Fruit fly (Drosophila melanogaster) whole organism, prepupa: Measurements from ENCODE around the gene CG17258.

Source experiments
- CG10631 ChIP-seq: fragments of 200-800 bp; sonication (Bioruptor generic); optimal IDR thresholded peaks from 2 replicates; lab custom pipeline; 2016; ENCODE audit warnings: missing biosample characterization, missing genetic modification characterization
- CG10669 ChIP-seq: fragments of 200-800 bp; sonication (Bioruptor generic); optimal IDR thresholded peaks from 3 replicates; lab custom pipeline; 2018; ENCODE audit warnings: missing biosample characterization, mild to moderate bottlenecking, missing genetic modification characterization, moderate library complexity
- CG11294 ChIP-seq: fragments of 200-800 bp; sonication (Bioruptor generic); IDR thresholded peaks from 2 replicates; pipeline ENCODE4 v1.3.6; 2022; ENCODE audit warnings: missing biosample characterization, missing genetic modification characterization
- CG11762 ChIP-seq: fragments of 200-800 bp; sonication (Bioruptor generic); optimal IDR thresholded peaks from 3 replicates; lab custom pipeline; 2016; ENCODE audit warnings: missing biosample characterization, missing genetic modification characterization; ENCODE audit not compliant: insufficient read depth
- CG11902 ChIP-seq: fragments of 200-800 bp; sonication (Bioruptor generic); optimal IDR thresholded peaks from 3 replicates; lab custom pipeline; 2016; ENCODE audit warnings: missing biosample characterization, missing genetic modification characterization
- CG15336 ChIP-seq: fragments of 200-800 bp; sonication (Bioruptor generic); IDR thresholded peaks from 2 replicates; pipeline ENCODE4 v1.3.6; 2022; ENCODE audit warnings: missing biosample characterization, missing genetic modification characterization
- CG1621 ChIP-seq: fragments of 200-800 bp; sonication (Bioruptor generic); optimal IDR thresholded peaks from 3 replicates; lab custom pipeline; 2018; ENCODE audit warnings: missing biosample characterization, mild to moderate bottlenecking, missing genetic modification characterization
- CG16779 ChIP-seq: fragments of 200-800 bp; sonication (Bioruptor generic); optimal IDR thresholded peaks from 3 replicates; lab custom pipeline; 2017; ENCODE audit warnings: missing biosample characterization, mild to moderate bottlenecking, missing genetic modification characterization
- CG3032 ChIP-seq: fragments of 200-800 bp; optimal IDR thresholded peaks from 2 replicates; lab custom pipeline; 2019; ENCODE audit warnings: missing biosample characterization, mild to moderate bottlenecking, missing genetic modification characterization, moderate library complexity
- CG31627 ChIP-seq: fragments of 200-800 bp; sonication (Bioruptor generic); optimal IDR thresholded peaks from 3 replicates; lab custom pipeline; 2016; ENCODE audit warnings: missing biosample characterization, missing genetic modification characterization
- CG32006 ChIP-seq: fragments of 200-800 bp; sonication (Bioruptor generic); optimal IDR thresholded peaks from 3 replicates; lab custom pipeline; 2017; ENCODE audit warnings: missing biosample characterization, mild to moderate bottlenecking, missing genetic modification characterization
- CG34406 ChIP-seq: fragments of 200-800 bp; sonication (Bioruptor generic); optimal IDR thresholded peaks from 3 replicates; lab custom pipeline; 2016; ENCODE audit warnings: missing biosample characterization, missing genetic modification characterization
- CG3919 ChIP-seq: fragments of 200-800 bp; sonication (Bioruptor generic); optimal IDR thresholded peaks from 3 replicates; lab custom pipeline; 2016; ENCODE audit warnings: missing biosample characterization, missing genetic modification characterization
- CG4318 ChIP-seq: fragments of 200-800 bp; sonication (Bioruptor generic); optimal IDR thresholded peaks from 3 replicates; lab custom pipeline; 2017; ENCODE audit warnings: missing biosample characterization, mild to moderate bottlenecking, missing genetic modification characterization
- CG6163 ChIP-seq: fragments of 200-800 bp; sonication (Bioruptor generic); IDR thresholded peaks from 3 replicates; pipeline ENCODE4 v1.3.6; 2022; ENCODE audit warnings: missing biosample characterization, missing genetic modification characterization
- CG6276 ChIP-seq: fragments of 200-800 bp; sonication (Bioruptor generic); optimal IDR thresholded peaks from 2 replicates; lab custom pipeline; 2017; ENCODE audit warnings: missing biosample characterization, mild to moderate bottlenecking, missing genetic modification characterization
- CG6792 ChIP-seq: fragments of 200-800 bp; sonication (Bioruptor generic); optimal IDR thresholded peaks from 3 replicates; lab custom pipeline; 2016; ENCODE audit warnings: missing biosample characterization, missing genetic modification characterization
- CG6808 ChIP-seq: fragments of 200-800 bp; sonication (Bioruptor generic); optimal IDR thresholded peaks from 3 replicates; lab custom pipeline; 2017; ENCODE audit warnings: missing biosample characterization, missing genetic modification characterization, mild to moderate bottlenecking, moderate library complexity, missing genetic modification reagents
- CG7368 ChIP-seq: fragments of 200-800 bp; sonication (Bioruptor generic); optimal IDR thresholded peaks from 3 replicates; lab custom pipeline; 2016; ENCODE audit warnings: missing biosample characterization, missing genetic modification characterization
- CG8319 ChIP-seq: fragments of 200-800 bp; sonication (Bioruptor generic); optimal IDR thresholded peaks from 3 replicates; lab custom pipeline; 2016; ENCODE audit warnings: missing biosample characterization, missing genetic modification characterization
- CG8632 ChIP-seq: fragments of 200-800 bp; sonication (Bioruptor generic); optimal IDR thresholded peaks from 3 replicates; lab custom pipeline; 2016; ENCODE audit warnings: missing biosample characterization, missing genetic modification characterization
- Eip75B ChIP-seq: fragments of 200-800 bp; sonication (Bioruptor generic); optimal IDR thresholded peaks from 3 replicates; lab custom pipeline; 2016; ENCODE audit warnings: missing biosample characterization, missing genetic modification characterization
- Eip78C ChIP-seq: fragments of 200-800 bp; sonication (Bioruptor generic); peaks from one replicate; lab custom pipeline; 2016; ENCODE audit warnings: missing biosample characterization, missing genetic modification characterization
- Eip93F ChIP-seq: fragments of 200-800 bp; sonication (Bioruptor generic); optimal IDR thresholded peaks from 2 replicates; lab custom pipeline; 2016; ENCODE audit warnings: missing biosample characterization, mild to moderate bottlenecking, missing genetic modification characterization
- Ets21C ChIP-seq: fragments of 200-800 bp; sonication (Bioruptor generic); optimal IDR thresholded peaks from 3 replicates; lab custom pipeline; 2016; ENCODE audit warnings: missing biosample characterization, missing genetic modification characterization
- Ets96B ChIP-seq: fragments of 200-800 bp; optimal IDR thresholded peaks from 2 replicates; lab custom pipeline; 2019; ENCODE audit warnings: missing biosample characterization, mild to moderate bottlenecking, missing genetic modification characterization, moderate library complexity
- Gug ChIP-seq: fragments of 200-800 bp; sonication (Bioruptor generic); IDR thresholded peaks from 2 replicates; pipeline ENCODE4 v1.3.6; 2022; ENCODE audit warnings: missing biosample characterization, missing genetic modification characterization
- Hr38 ChIP-seq: sonication (Bioruptor generic); optimal IDR thresholded peaks from 2 replicates; lab custom pipeline; 2016; ENCODE audit warnings: missing biosample characterization, missing genetic modification characterization
- Hr39 ChIP-seq: fragments of 200-800 bp; sonication (Bioruptor generic); optimal IDR thresholded peaks from 2 replicates; lab custom pipeline; 2016; ENCODE audit warnings: missing biosample characterization, missing genetic modification characterization
- Hr4 ChIP-seq: fragments of 200-800 bp; sonication (Bioruptor generic); optimal IDR thresholded peaks from 3 replicates; lab custom pipeline; 2016; ENCODE audit warnings: missing biosample characterization, missing genetic modification characterization
- Met ChIP-seq: fragments of 200-800 bp; sonication (Bioruptor generic); optimal IDR thresholded peaks from 3 replicates; lab custom pipeline; 2016; ENCODE audit warnings: missing biosample characterization, missing genetic modification characterization
- OdsH ChIP-seq: fragments of 200-800 bp; sonication (Bioruptor generic); optimal IDR thresholded peaks from 3 replicates; lab custom pipeline; 2016; ENCODE audit warnings: missing biosample characterization, missing genetic modification characterization
- Smox ChIP-seq: fragments of 200-800 bp; sonication (Bioruptor generic); optimal IDR thresholded peaks from 3 replicates; lab custom pipeline; 2016; ENCODE audit warnings: missing biosample characterization, missing genetic modification characterization
- Sox102F ChIP-seq: fragments of 200-800 bp; sonication (Bioruptor generic); optimal IDR thresholded peaks from 2 replicates; lab custom pipeline; 2016; ENCODE audit warnings: missing biosample characterization, mild to moderate bottlenecking, missing genetic modification characterization
- Sox14 ChIP-seq: fragments of 200-800 bp; sonication (Bioruptor generic); optimal IDR thresholded peaks from 3 replicates; lab custom pipeline; 2016; ENCODE audit warnings: missing biosample characterization, missing genetic modification characterization
- Sox15 ChIP-seq: fragments of 200-800 bp; sonication (Bioruptor generic); optimal IDR thresholded peaks from 3 replicates; lab custom pipeline; 2016; ENCODE audit warnings: missing biosample characterization, missing genetic modification characterization
- achi ChIP-seq: fragments of 200-800 bp; sonication (Bioruptor generic); optimal IDR thresholded peaks from 3 replicates; lab custom pipeline; 2016; ENCODE audit warnings: missing biosample characterization, missing genetic modification characterization
- acj6 ChIP-seq: fragments of 200-800 bp; sonication (Bioruptor generic); optimal IDR thresholded peaks from 3 replicates; lab custom pipeline; 2016; ENCODE audit warnings: missing biosample characterization, missing genetic modification characterization
- cyc ChIP-seq: fragments of 200-800 bp; sonication (Bioruptor generic); optimal IDR thresholded peaks from 3 replicates; lab custom pipeline; 2016; ENCODE audit warnings: missing biosample characterization, missing genetic modification characterization
- dsx ChIP-seq: fragments of 200-800 bp; optimal IDR thresholded peaks from 3 replicates; lab custom pipeline; 2019; ENCODE audit warnings: missing biosample characterization, mild to moderate bottlenecking, missing genetic modification characterization, moderate library complexity; ENCODE audit not compliant: poor library complexity, severe bottlenecking
- eg ChIP-seq: fragments of 200-800 bp; sonication (Bioruptor generic); IDR thresholded peaks from 3 replicates; pipeline ENCODE4 v1.3.6; 2022; ENCODE audit warnings: missing biosample characterization, missing genetic modification characterization
- esn ChIP-seq: fragments of 200-800 bp; sonication (Bioruptor generic); optimal IDR thresholded peaks from 2 replicates; lab custom pipeline; 2016; ENCODE audit warnings: missing biosample characterization, mild to moderate bottlenecking, missing genetic modification characterization, moderate library complexity
- fd59A ChIP-seq: fragments of 200-800 bp; sonication (Bioruptor generic); optimal IDR thresholded peaks from 2 replicates; lab custom pipeline; 2017; ENCODE audit warnings: missing biosample characterization, mild to moderate bottlenecking, missing genetic modification characterization, missing genetic modification reagents
- fd85E ChIP-seq: fragments of 200-800 bp; sonication (Bioruptor generic); optimal IDR thresholded peaks from 3 replicates; lab custom pipeline; 2016; ENCODE audit warnings: missing biosample characterization, missing genetic modification characterization
- fkh ChIP-seq: fragments of 200-800 bp; sonication (Bioruptor generic); optimal IDR thresholded peaks from 3 replicates; lab custom pipeline; 2017; ENCODE audit warnings: missing biosample characterization, mild to moderate bottlenecking, missing genetic modification characterization, moderate library complexity
- lz ChIP-seq: fragments of 200-800 bp; sonication (Bioruptor generic); optimal IDR thresholded peaks from 3 replicates; lab custom pipeline; 2016; ENCODE audit warnings: missing biosample characterization, missing genetic modification characterization
- net ChIP-seq: fragments of 200-800 bp; sonication (Bioruptor generic); optimal IDR thresholded peaks from 3 replicates; lab custom pipeline; 2016; ENCODE audit warnings: missing biosample characterization, missing genetic modification characterization
- salr ChIP-seq, 2 experiments: fragments of 200-800 bp; sonication (Bioruptor generic); optimal IDR thresholded peaks; 3 replicates each; lab custom pipeline; 2016 to 2018; ENCODE audit warnings: missing biosample characterization in 2 of 2, missing genetic modification characterization in 2 of 2, mild to moderate bottlenecking in 1 of 2
- spab ChIP-seq: fragments of 200-800 bp; sonication (Bioruptor generic); optimal IDR thresholded peaks from 2 replicates; lab custom pipeline; 2017; ENCODE audit warnings: missing biosample characterization, mild to moderate bottlenecking, missing genetic modification characterization, missing genetic modification reagents
- ss ChIP-seq, 2 experiments: fragments of 200-800 bp; sonication (Bioruptor generic); optimal IDR thresholded peaks; 2 replicates in 1 of 2; 3 replicates in 1 of 2; lab custom pipeline; 2017 to 2018; ENCODE audit warnings: mild to moderate bottlenecking in 2 of 2, missing biosample characterization in 2 of 2, missing genetic modification characterization in 2 of 2, moderate library complexity in 1 of 2
- svp ChIP-seq: fragments of 200-800 bp; sonication (Bioruptor generic); peaks from one replicate; lab custom pipeline; 2016; ENCODE audit warnings: missing biosample characterization, missing genetic modification characterization
- topi ChIP-seq: fragments of 200-800 bp; sonication (Bioruptor generic); optimal IDR thresholded peaks from 3 replicates; lab custom pipeline; 2016; ENCODE audit warnings: missing biosample characterization, missing genetic modification characterization
- vri ChIP-seq: fragments of 200-800 bp; sonication (Bioruptor generic); optimal IDR thresholded peaks from 3 replicates; lab custom pipeline; 2016; ENCODE audit warnings: missing biosample characterization, mild to moderate bottlenecking, missing genetic modification characterization

CG17258 gene

DNA sequence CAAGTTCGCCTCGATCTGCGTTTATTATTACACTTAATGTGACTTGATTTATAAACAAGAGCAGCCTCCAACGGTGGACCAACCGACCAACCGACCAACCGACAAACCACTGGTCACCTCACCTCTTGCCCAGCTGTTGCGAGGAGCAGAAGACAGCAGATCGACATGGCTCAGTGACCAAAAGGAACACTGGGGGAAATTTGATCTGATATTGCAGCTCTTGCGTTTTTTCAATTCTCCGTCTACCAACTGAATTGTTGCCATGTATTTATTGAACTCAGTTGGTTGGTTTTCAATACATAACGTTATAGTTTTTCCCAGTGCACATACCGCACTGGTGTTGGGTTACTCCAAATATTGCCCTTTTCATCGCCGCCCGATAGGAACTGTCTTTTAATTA lies 30.5 kb downstream of the CG17258 start:
- TF ChIP-seq Eip78C (GFP tag; lab: Kevin White, UChicago) (peak; percentile 83), CG6792 (GFP tag; lab: Kevin White, UChicago) (peak; percentile 53), vri (GFP tag; lab: Kevin White, UChicago) (peak; percentile 7), Sox14 (GFP tag; lab: Kevin White, UChicago) (peak; percentile 19), fd85E (GFP tag; lab: Kevin White, UChicago) (no peak), topi (peak; percentile 29), CG11762 (GFP tag; lab: Kevin White, UChicago) (no peak), CG6808 (GFP tag; lab: Kevin White, UChicago) (peak; percentile 60), CG15336 (GFP tag; lab: Robert Waterston, UW) (no peak), ss (GFP tag; optimal IDR thresholded peaks at IDR 0.05; lab: Kevin White, UChicago) (peak; percentile 27 to 38), CG10669 (peak; percentile 22), CG8632 (GFP tag; lab: Kevin White, UChicago) (no peak), Gug (GFP tag; lab: Robert Waterston, UW) (no peak), CG3032 (tag; lab: Kevin White, UChicago) (peak; percentile 22), CG3919 (GFP tag; lab: Kevin White, UChicago) (peak; percentile 65), Sox15 (GFP tag; lab: Kevin White, UChicago) (peak; percentile 2), Smox (GFP tag; lab: Kevin White, UChicago) (peak; percentile 55), CG34406 (GFP tag; lab: Kevin White, UChicago) (peak; percentile 58), lz (GFP tag; lab: Kevin White, UChicago) (peak; percentile 28), Hr4 (no peak), Eip75B (GFP tag; lab: Kevin White, UChicago) (peak; percentile 63), CG6276 (GFP tag; lab: Kevin White, UChicago) (no peak), dsx (GFP tag; lab: Kevin White, UChicago) (peak; percentile 41), CG4318 (no peak), fd59A (GFP tag; lab: Kevin White, UChicago) (peak; percentile 37), Eip93F (no peak), CG32006 (GFP tag; lab: Kevin White, UChicago) (peak; percentile 3), esn (peak; percentile 76), CG11294 (GFP tag; lab: Robert Waterston, UW) (no peak), cyc (peak; percentile 49), Met (GFP tag; lab: Kevin White, UChicago) (peak; percentile 59), CG6163 (GFP tag; lab: Robert Waterston, UW) (peak; percentile 66), Sox102F (GFP tag; lab: Kevin White, UChicago) (peak; percentile 51), Ets21C (GFP tag; lab: Kevin White, UChicago) (peak; percentile 16), Hr38 (no peak), fkh (GFP tag; lab: Kevin White, UChicago) (no peak), acj6 (peak; percentile 40), spab (peak; percentile 17), eg (GFP tag; lab: Robert Waterston, UW) (no peak), salr (GFP tag; optimal IDR thresholded peaks at IDR 0.05; lab: Kevin White, UChicago) (peak in 1 of 2 experiments; percentile 31), Hr39 (GFP tag; lab: Kevin White, UChicago) (peak; percentile 52), CG8319 (GFP tag; lab: Kevin White, UChicago) (no peak), svp (GFP tag; lab: Kevin White, UChicago) (peak; percentile 84), CG1621 (peak; percentile 15), CG10631 (peak; percentile 52), CG11902 (peak; percentile 11), Ets96B (tag; lab: Kevin White, UChicago) (peak; percentile 48), net (GFP tag; lab: Kevin White, UChicago) (peak; percentile 27), CG31627 (peak; percentile 47), achi (peak; percentile 19), CG16779 (no peak), OdsH (GFP tag; lab: Kevin White, UChicago) (peak; percentile 36), CG7368 (GFP tag; lab: Kevin White, UChicago) (peak; percentile 21)
